Worm (Caenorhabditis elegans) whole organism, L3 larva: ENCODE results near the gene vps-33.1.

Source experiments
- R02D3.7 ChIP-seq: fragments of 150-350 bp; optimal IDR thresholded peaks from 2 replicates; lab custom pipeline; 2014; ENCODE audit warnings: missing biosample characterization, missing genetic modification characterization
- ZK546.5 ChIP-seq: sonication (generic microtip); optimal IDR thresholded peaks from 2 replicates; lab custom pipeline; 2017; ENCODE audit warnings: missing biosample characterization, missing genetic modification characterization
- ama-1 ChIP-seq: fragments of 150-350 bp; optimal IDR thresholded peaks from 2 replicates; lab custom pipeline; 2018
- ceh-28 ChIP-seq: fragments of 150-350 bp; optimal IDR thresholded peaks from 2 replicates; lab custom pipeline; 2014; ENCODE audit warnings: missing biosample characterization, missing genetic modification reagents, missing genetic modification characterization
- ceh-9 ChIP-seq: sonication (generic microtip); optimal IDR thresholded peaks from 2 replicates; lab custom pipeline; 2018; ENCODE audit warnings: missing biosample characterization, missing genetic modification characterization
- daf-12 ChIP-seq: fragments of 150-350 bp; optimal IDR thresholded peaks from 2 replicates; lab custom pipeline; 2014; ENCODE audit warnings: missing biosample characterization, missing genetic modification reagents, missing genetic modification characterization
- egl-27 ChIP-seq: sonication (generic microtip); optimal IDR thresholded peaks from 4 replicates; lab custom pipeline; 2017; ENCODE audit warnings: missing biosample characterization, missing genetic modification reagents, missing genetic modification characterization
- egl-5 ChIP-seq: fragments of 150-350 bp; optimal IDR thresholded peaks from 2 replicates; lab custom pipeline; 2017; ENCODE audit warnings: missing biosample characterization, missing genetic modification reagents, missing genetic modification characterization, inconsistent platforms
- elt-1 ChIP-seq: fragments of 150-350 bp; optimal IDR thresholded peaks from 2 replicates; lab custom pipeline; 2014; ENCODE audit warnings: missing biosample characterization, missing genetic modification characterization
- elt-2 ChIP-seq: sonication (generic microtip); optimal IDR thresholded peaks from 2 replicates; lab custom pipeline; 2016; ENCODE audit warnings: missing genetic modification reagents, mild to moderate bottlenecking, missing genetic modification characterization, missing compliant biosample characterization
- eor-1 ChIP-seq, 2 experiments: fragments of 150-350 bp; optimal IDR thresholded peaks; 2 replicates each; lab custom pipeline; 2014 to 2018; ENCODE audit warnings: missing biosample characterization in 2 of 2, missing genetic modification characterization in 2 of 2
- fkh-2 ChIP-seq: fragments of 150-350 bp; optimal IDR thresholded peaks from 2 replicates; lab custom pipeline; 2014; ENCODE audit warnings: missing biosample characterization, missing genetic modification reagents, missing genetic modification characterization
- fos-1 ChIP-seq: fragments of 150-350 bp; optimal IDR thresholded peaks from 2 replicates; lab custom pipeline; 2014; ENCODE audit warnings: missing biosample characterization, missing genetic modification characterization
- hmg-11 ChIP-seq: sonication (generic microtip); optimal IDR thresholded peaks from 2 replicates; lab custom pipeline; 2016; ENCODE audit warnings: missing genetic modification characterization, missing compliant biosample characterization
- jun-1 ChIP-seq: fragments of 150-350 bp; optimal IDR thresholded peaks from 2 replicates; lab custom pipeline; 2014; ENCODE audit warnings: missing biosample characterization, missing genetic modification reagents, missing genetic modification characterization
- lin-15B ChIP-seq: fragments of 150-350 bp; optimal IDR thresholded peaks from 2 replicates; lab custom pipeline; 2014; ENCODE audit warnings: missing biosample characterization, missing genetic modification characterization
- lin-39 ChIP-seq: fragments of 150-350 bp; optimal IDR thresholded peaks from 2 replicates; lab custom pipeline; 2018; ENCODE audit warnings: missing biosample characterization, missing genetic modification reagents, missing genetic modification characterization
- mdl-1 ChIP-seq: fragments of 150-350 bp; optimal IDR thresholded peaks from 2 replicates; lab custom pipeline; 2014; ENCODE audit warnings: missing biosample characterization, missing genetic modification characterization
- mml-1 ChIP-seq: fragments of 150-350 bp; sonication (generic microtip); optimal IDR thresholded peaks from 3 replicates; lab custom pipeline; 2014; ENCODE audit warnings: missing biosample characterization, missing genetic modification characterization
- nfya-1 ChIP-seq: sonication (generic microtip); optimal IDR thresholded peaks from 2 replicates; lab custom pipeline; 2017; ENCODE audit warnings: missing genetic modification characterization, mild to moderate bottlenecking, missing compliant biosample characterization, antibody characterized with exemption, moderate library complexity; ENCODE audit not compliant: insufficient read depth
- nhr-237 ChIP-seq: fragments of 150-350 bp; optimal IDR thresholded peaks from 2 replicates; lab custom pipeline; 2014; ENCODE audit warnings: missing biosample characterization, missing genetic modification characterization
- nhr-25 ChIP-seq: sonication (generic microtip); optimal IDR thresholded peaks from 2 replicates; lab custom pipeline; 2017; ENCODE audit warnings: missing biosample characterization, missing genetic modification characterization
- nhr-28 ChIP-seq: fragments of 150-350 bp; optimal IDR thresholded peaks from 2 replicates; lab custom pipeline; 2014; ENCODE audit warnings: missing biosample characterization, missing genetic modification characterization
- nhr-43 ChIP-seq: sonication (generic microtip); optimal IDR thresholded peaks from 2 replicates; lab custom pipeline; 2016; ENCODE audit warnings: mild to moderate bottlenecking, missing genetic modification characterization, missing compliant biosample characterization; ENCODE audit not compliant: poor library complexity, severe bottlenecking
- nhr-67 ChIP-seq: fragments of 150-350 bp; optimal IDR thresholded peaks from 2 replicates; lab custom pipeline; 2014; ENCODE audit warnings: missing biosample characterization, missing genetic modification characterization
- nhr-76 ChIP-seq: fragments of 150-350 bp; sonication (generic microtip); optimal IDR thresholded peaks from 5 replicates; lab custom pipeline; 2014; ENCODE audit warnings: missing biosample characterization, missing genetic modification characterization
- pqm-1 ChIP-seq: fragments of 150-350 bp; optimal IDR thresholded peaks from 2 replicates; lab custom pipeline; 2017; ENCODE audit warnings: missing biosample characterization, missing genetic modification characterization, inconsistent platforms
- sea-2 ChIP-seq: fragments of 150-350 bp; sonication (generic microtip); optimal IDR thresholded peaks from 4 replicates; lab custom pipeline; 2014; ENCODE audit warnings: missing biosample characterization, missing genetic modification reagents, missing genetic modification characterization
- skn-1 ChIP-seq: fragments of 150-350 bp; optimal IDR thresholded peaks from 2 replicates; lab custom pipeline; 2014; ENCODE audit warnings: missing biosample characterization, missing genetic modification characterization
- snpc-4 ChIP-seq: fragments of 150-350 bp; optimal IDR thresholded peaks from 2 replicates; lab custom pipeline; 2014; ENCODE audit warnings: missing biosample characterization, missing genetic modification characterization
- unc-39 ChIP-seq: sonication (generic microtip); optimal IDR thresholded peaks from 4 replicates; lab custom pipeline; 2017; ENCODE audit warnings: missing biosample characterization, missing genetic modification characterization
- unc-62 ChIP-seq: fragments of 150-350 bp; sonication (generic microtip); optimal IDR thresholded peaks from 4 replicates; lab custom pipeline; 2014; ENCODE audit warnings: missing biosample characterization, missing genetic modification reagents, missing genetic modification characterization
- zag-1 ChIP-seq: fragments of 150-350 bp; optimal IDR thresholded peaks from 2 replicates; lab custom pipeline; 2014; ENCODE audit warnings: missing biosample characterization, missing genetic modification characterization
- ztf-4 ChIP-seq: fragments of 150-350 bp; optimal IDR thresholded peaks from 2 replicates; lab custom pipeline; 2014; ENCODE audit warnings: missing biosample characterization, missing genetic modification characterization

vps-33.1 gene

ce11 chrIII:8712968-8713367 lies 12.2 kb downstream of the vps-33.1 start:
- TF ChIP-seq ZK546.5 (tag; lab: Kevin White, UChicago) (no peak), fkh-2 (tag; lab: Kevin White, UChicago) (no peak), nhr-76 (tag; lab: Kevin White, UChicago) (no peak), lin-39 (tag; lab: Kevin White, UChicago) (no peak), nhr-28 (tag; lab: Kevin White, UChicago) (no peak), sea-2 (GFP tag; lab: Kevin White, UChicago) (no peak), ama-1 (lab: Kevin White, UChicago) (no peak), mml-1 (tag; lab: Kevin White, UChicago) (no peak), egl-27 (tag; lab: Kevin White, UChicago) (no peak), egl-5 (tag; lab: Kevin White, UChicago) (no peak)

- no peak for TF ChIP-seq nhr-237
- no peak for TF ChIP-seq fos-1 (tag; lab: Kevin White, UChicago)
- TF ChIP-seq nhr-67 (tag; lab: Kevin White, UChicago): no peak
- no peak for TF ChIP-seq egl-27 (tag; lab: Kevin White, UChicago)
- TF ChIP-seq jun-1: no peak
- TF ChIP-seq mdl-1 (tag; lab: Kevin White, UChicago): no peak
- no peak for TF ChIP-seq unc-62 (GFP tag; lab: Kevin White, UChicago)
- TF ChIP-seq nhr-43 (tag; lab: Kevin White, UChicago): no peak
- TF ChIP-seq ceh-9 (tag; lab: Kevin White, UChicago): no peak
- no peak for TF ChIP-seq mml-1 (tag; lab: Kevin White, UChicago)
- TF ChIP-seq, all 47 proteins: peak for 0
Measured at ce11 chrIII:8716084-8716483, 15.4 kb downstream of the vps-33.1 start, which contains the start of gene B0303.14. Gene B0303.14, minus strand, starts transcription at chrIII:8716184.

DNA sequence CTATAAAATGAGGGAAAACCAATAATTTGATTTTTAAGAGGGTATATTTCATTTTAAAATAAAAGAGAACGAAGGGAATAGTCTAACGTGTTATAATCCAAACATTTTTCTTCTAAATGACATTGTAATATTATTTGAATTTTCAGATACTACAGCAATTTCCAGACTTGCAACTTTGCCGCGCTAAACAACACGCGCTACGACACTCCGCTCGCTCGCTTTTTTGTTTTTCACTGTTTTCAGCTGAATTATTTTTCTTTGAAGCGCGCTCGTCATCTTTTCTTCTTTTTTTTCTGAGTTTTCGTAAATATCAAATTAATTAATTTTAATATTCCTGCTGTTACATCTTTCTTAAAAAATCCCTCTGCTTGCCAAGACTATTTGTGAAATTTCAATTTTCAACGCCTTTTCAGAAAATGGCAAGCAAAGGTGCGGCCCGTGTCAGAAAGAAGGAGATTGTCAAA lies 16.5 kb downstream of the vps-33.1 start, which contains the start of gene mrpl-11:
Gene mrpl-11, plus strand, starts transcription at position 414 of the 464 bp plus-strand sequence.
- TF ChIP-seq jun-1 (no peak), egl-27 (tag; lab: Kevin White, UChicago) (no peak), mml-1 (tag; lab: Kevin White, UChicago) (no peak), eor-1 (tag; optimal IDR thresholded peaks at IDR 0.05; lab: Kevin White, UChicago) (no peak), mdl-1 (tag; lab: Kevin White, UChicago) (no peak), hmg-11 (peak; percentile 43), nfya-1 (tag; lab: Kevin White, UChicago) (peak; percentile 41), sea-2 (GFP tag; lab: Kevin White, UChicago) (no peak), lin-15B (tag; lab: Kevin White, UChicago) (peak; percentile 44), skn-1 (tag; lab: Kevin White, UChicago) (no peak), elt-1 (tag; lab: Kevin White, UChicago) (no peak), unc-39 (tag; lab: Kevin White, UChicago) (no peak)

DNA sequence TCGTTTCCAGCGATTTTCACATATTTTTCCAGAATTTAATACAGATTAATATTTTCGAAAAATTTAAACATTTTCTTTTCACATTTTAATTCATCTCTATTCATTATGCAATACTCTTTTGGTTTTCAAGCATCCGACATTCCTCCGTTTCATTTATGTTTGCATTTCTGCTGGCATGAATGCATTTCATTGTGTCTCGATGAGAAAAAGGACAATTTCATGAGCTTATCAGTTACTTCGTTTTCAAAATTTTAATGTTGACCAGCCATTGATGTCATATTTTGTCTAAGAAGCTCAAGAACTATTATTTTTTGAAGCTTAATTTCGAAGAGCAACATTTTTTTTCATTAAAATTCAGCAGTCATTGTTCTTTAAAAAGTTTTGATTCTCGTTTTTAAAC lies 17.9 kb downstream of the vps-33.1 start:
- TF ChIP-seq unc-62 (GFP tag; lab: Kevin White, UChicago) (no peak), elt-2 (tag; lab: Kevin White, UChicago) (peak; percentile 28), pqm-1 (peak; percentile 63)
- TF ChIP-seq, all 47 proteins: peak for 2

DNA sequence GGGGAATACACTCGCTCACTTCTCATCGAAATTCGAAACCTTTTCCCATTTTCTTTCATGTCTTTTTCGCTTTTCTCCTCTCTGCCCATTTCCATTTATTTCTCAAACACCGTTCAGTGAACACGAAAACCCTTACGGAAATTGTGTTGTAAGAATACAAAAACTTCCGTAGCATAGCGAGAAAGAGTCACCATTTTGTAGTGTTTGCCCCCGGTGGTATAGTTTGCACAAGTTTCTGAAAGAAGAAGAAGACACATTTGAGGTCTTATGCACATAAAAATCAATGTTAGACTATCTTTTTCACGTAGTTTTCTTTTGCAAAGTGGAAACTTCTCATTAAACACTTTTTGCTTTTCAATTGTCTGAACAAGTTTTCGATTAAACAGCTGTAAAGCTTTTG lies 18.4 kb downstream of the vps-33.1 start:
- no peak for TF ChIP-seq nfya-1 (tag; lab: Kevin White, UChicago)
- TF ChIP-seq ztf-4 (tag; lab: Kevin White, UChicago): no peak
- no peak for TF ChIP-seq R02D3.7 (tag; lab: Kevin White, UChicago)
- no peak for TF ChIP-seq nhr-25 (tag; lab: Kevin White, UChicago)
- no peak for TF ChIP-seq nhr-76 (tag; lab: Kevin White, UChicago)
- no peak for TF ChIP-seq snpc-4 (tag; lab: Kevin White, UChicago)
- no peak for TF ChIP-seq ceh-9 (tag; lab: Kevin White, UChicago)
- no peak for TF ChIP-seq ceh-28 (tag; lab: Kevin White, UChicago)
- TF ChIP-seq elt-2 (tag; lab: Kevin White, UChicago): no peak
- no peak for TF ChIP-seq egl-5 (tag; lab: Kevin White, UChicago)
- TF ChIP-seq pqm-1: no peak
- no peak for TF ChIP-seq nhr-67 (tag; lab: Kevin White, UChicago)
- TF ChIP-seq daf-12 (tag; lab: Kevin White, UChicago): no peak
- no peak for TF ChIP-seq zag-1 (tag; lab: Kevin White, UChicago)
- no peak for TF ChIP-seq jun-1
- no peak for TF ChIP-seq unc-62 (GFP tag; lab: Kevin White, UChicago)
